Worm (Caenorhabditis elegans): ENCODE measurements around the gene aldo-2.

aldo-2 gene

DNA sequence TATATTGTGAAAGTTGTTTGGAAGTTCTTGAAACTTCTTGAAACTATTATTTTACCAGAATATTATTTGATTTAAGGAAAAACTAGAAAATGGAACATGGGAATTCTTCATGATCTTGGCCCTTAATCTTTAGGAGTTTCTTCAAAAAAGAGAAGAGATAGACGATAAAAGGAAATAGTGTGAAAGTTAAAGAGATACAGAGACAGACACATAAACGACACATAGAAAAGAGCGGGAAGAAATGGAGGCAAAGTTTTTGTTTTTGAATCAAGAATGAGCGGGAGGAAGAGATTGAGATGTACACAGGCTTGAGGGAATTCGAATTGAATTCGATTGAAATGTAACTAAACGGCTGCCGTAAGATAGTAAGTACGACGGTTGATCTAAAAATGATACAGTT lies 21.0 kb upstream of the aldo-2 start:
- TF ChIP-seq fkh-10 (GFP tag; optimal IDR thresholded peaks at IDR 0.05) (no peak), ets-4 (tag; optimal IDR thresholded peaks at IDR 0.05) (no peak), hlh-15 (tag; optimal IDR thresholded peaks at IDR 0.05) (no peak), gmeb-2 (tag; optimal IDR thresholded peaks at IDR 0.05) (no peak), unc-55 (GFP tag; optimal IDR thresholded peaks at IDR 0.05) (no peak), ceh-2 (tag; optimal IDR thresholded peaks at IDR 0.05) (no peak), ceh-9 (tag; optimal IDR thresholded peaks at IDR 0.05) (no peak), ahr-1 (tag; optimal IDR thresholded peaks at IDR 0.05) (no peak), npax-4 (tag; optimal IDR thresholded peaks at IDR 0.05) (no peak), ceh-48 (tag; optimal IDR thresholded peaks at IDR 0.05) (no peak), pax-1 (tag; optimal IDR thresholded peaks at IDR 0.05) (no peak), hlh-6 (tag; optimal IDR thresholded peaks at IDR 0.05) (no peak), nhr-232 (tag; optimal IDR thresholded peaks at IDR 0.05) (no peak), K09A11.1 (tag; optimal IDR thresholded peaks at IDR 0.05; ENCODE audit: insufficient read depth) (no peak), K02D7.2 (tag; optimal IDR thresholded peaks at IDR 0.05) (no peak), pros-1 (tag; optimal IDR thresholded peaks at IDR 0.05) (no peak), hlh-13 (GFP tag; optimal IDR thresholded peaks at IDR 0.05) (no peak), ceh-18 (tag; optimal IDR thresholded peaks at IDR 0.05) (no peak)

DNA sequence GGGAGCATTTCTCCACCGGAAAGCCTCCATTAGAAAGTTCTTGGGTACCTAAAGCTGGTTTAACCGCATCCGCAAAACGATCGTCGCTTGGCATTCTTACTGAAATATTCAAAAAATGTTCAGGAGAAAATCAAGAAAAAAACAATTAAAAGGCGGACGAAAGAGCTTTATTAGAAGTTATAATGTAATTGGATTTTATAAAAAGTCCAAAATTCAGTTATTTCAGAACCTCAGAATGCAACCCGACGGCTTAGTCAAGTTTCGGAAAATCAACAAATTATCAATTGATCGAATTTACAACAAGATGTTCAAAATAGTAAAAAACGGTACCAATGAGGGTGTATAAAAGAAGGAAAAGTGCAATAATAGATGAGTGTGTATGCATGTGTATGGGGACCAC lies 19.5 kb upstream of the aldo-2 start, which contains the start of gene pxl-1:
Gene pxl-1 (minus strand): TSS at position 101 of the 400 bp plus-strand sequence.
- TF ChIP-seq lin-11 (tag; optimal IDR thresholded peaks at IDR 0.05): no peak
- no peak for TF ChIP-seq madf-2 (tag; optimal IDR thresholded peaks at IDR 0.05)

DNA sequence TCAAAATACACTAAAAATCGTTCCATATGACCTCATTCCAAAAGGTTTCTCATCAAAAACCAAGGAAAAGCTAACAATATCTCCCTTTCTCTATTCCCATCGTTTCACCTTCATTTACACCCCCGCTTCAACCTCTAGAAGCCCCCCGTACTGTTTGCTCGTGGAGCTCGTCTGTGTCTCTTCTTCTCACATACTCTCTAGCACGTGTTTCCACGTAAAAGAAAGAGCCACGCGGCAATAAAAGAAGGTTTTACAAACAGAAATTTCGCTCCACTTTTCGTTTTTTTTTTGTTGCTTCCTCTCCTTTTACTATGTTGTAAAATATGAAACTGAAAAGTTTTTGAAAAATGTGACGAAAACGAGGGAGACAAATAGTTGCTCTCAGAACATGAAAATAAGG lies 16.5 kb upstream of the aldo-2 start:
- TF ChIP-seq sdc-2 (tag; optimal IDR thresholded peaks at IDR 0.05) (no peak), ceh-18 (tag; optimal IDR thresholded peaks at IDR 0.05) (peak; percentile 15), ceh-48 (tag; optimal IDR thresholded peaks at IDR 0.05) (no peak)

DNA sequence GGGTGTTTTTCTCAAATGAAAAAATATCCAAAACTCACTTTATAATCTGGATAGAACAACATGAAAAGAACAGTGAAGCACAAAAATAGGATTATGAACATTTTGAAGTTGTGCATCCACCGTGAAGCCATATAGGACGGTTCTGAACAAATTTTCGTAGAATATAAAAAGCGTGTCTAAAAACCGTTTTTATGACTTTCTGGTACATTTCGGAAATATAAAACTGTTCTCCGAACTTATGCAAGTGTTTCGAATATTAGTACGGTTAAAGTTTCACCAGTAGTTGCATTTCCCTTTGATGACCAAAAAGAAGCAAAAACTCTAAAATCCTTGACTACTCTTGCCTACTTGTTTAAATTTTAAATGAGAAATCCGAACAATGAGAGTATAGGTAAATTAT lies 12.2 kb upstream of the aldo-2 start, which contains the start of gene C28H8.8:
Gene C28H8.8 (minus strand): TSS at position 101 of the 400 bp plus-strand sequence.
- TF ChIP-seq ztf-16 (tag; optimal IDR thresholded peaks at IDR 0.05) (no peak), fkh-10 (GFP tag; optimal IDR thresholded peaks at IDR 0.05) (no peak), odd-2 (tag; optimal IDR thresholded peaks at IDR 0.05) (no peak), ceh-19 (GFP tag; optimal IDR thresholded peaks at IDR 0.05) (no peak), ahr-1 (tag; optimal IDR thresholded peaks at IDR 0.05) (no peak), mec-3 (tag; optimal IDR thresholded peaks at IDR 0.05; ENCODE audit: borderline replicate concordance) (no peak), ceh-22 (tag; optimal IDR thresholded peaks at IDR 0.05) (no peak), zip-5 (tag; optimal IDR thresholded peaks at IDR 0.05) (no peak), dmd-4 (tag; optimal IDR thresholded peaks at IDR 0.05; ENCODE audit: borderline replicate concordance) (no peak)

DNA sequence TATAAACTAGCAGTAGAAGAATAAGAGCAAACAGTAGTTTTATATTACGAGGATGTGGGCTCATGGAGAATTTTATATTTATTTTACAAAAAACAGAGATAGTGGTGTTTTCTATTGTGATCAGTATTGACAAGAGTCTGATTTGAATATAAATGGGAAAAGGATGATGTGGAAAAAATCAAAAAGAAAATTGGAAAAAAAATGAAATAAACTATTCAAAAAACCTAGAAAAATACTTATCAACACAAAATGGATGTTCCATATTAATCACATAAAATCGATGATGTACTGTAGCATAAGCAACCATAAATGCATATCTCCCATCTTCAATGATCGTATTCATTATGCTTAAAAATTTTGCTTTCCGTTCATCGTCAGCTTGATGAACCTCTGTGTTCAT lies 10.5 kb upstream of the aldo-2 start, which contains the start of gene C28H8.7:
Gene C28H8.7 (minus strand): TSS at position 101 of the 400 bp plus-strand sequence.
- no peak for TF ChIP-seq hlh-15 (tag; optimal IDR thresholded peaks at IDR 0.05)
- no peak for TF ChIP-seq unc-55 (GFP tag; optimal IDR thresholded peaks at IDR 0.05)
- no peak for TF ChIP-seq ceh-14 (tag; optimal IDR thresholded peaks at IDR 0.05)
- TF ChIP-seq ceh-30 (tag; optimal IDR thresholded peaks at IDR 0.05): no peak
- TF ChIP-seq lim-6 (tag; optimal IDR thresholded peaks at IDR 0.05): no peak
- no peak for TF ChIP-seq nhr-232 (tag; optimal IDR thresholded peaks at IDR 0.05)
- TF ChIP-seq ceh-22 (tag; optimal IDR thresholded peaks at IDR 0.05): no peak
- no peak for TF ChIP-seq C08G9.2 (tag; optimal IDR thresholded peaks at IDR 0.05)
- no peak for TF ChIP-seq hlh-30 (tag; optimal IDR thresholded peaks at IDR 0.05; ENCODE audit: insufficient read depth)
- TF ChIP-seq pqm-1 (tag; optimal IDR thresholded peaks at IDR 0.05): no peak
- TF ChIP-seq ceh-31 (tag; optimal IDR thresholded peaks at IDR 0.05): no peak
- TF ChIP-seq fkh-10 (GFP tag; optimal IDR thresholded peaks at IDR 0.05): no peak
- TF ChIP-seq ceh-9 (tag; optimal IDR thresholded peaks at IDR 0.05): no peak
- TF ChIP-seq nhr-11 (tag; optimal IDR thresholded peaks at IDR 0.05): no peak
